Worm (Caenorhabditis elegans): Measurements from ENCODE around the gene C17B7.8.

DNA sequence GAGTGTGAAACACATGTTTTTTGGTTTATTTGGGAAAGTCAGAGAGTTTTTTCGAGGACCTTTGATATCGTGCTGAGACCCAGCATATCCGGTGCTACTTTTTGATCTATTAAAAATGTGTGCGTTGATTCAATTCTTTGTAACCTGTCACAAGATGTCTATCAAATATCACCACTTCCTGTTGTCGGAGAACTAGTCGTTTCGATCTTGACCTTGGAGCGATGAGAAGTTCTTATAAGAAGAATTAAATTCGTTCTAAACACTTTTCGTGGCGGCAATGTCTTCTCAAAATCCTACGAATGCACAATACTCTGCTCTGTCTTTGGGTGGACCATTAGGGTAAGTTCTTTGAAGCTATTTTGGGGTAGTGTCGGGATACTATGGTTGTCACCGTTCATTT lies 8.0 kb downstream of the C17B7.8 start, which contains the start of gene F35F10.1:
- TF ChIP-seq R02D3.7 (tag; optimal IDR thresholded peaks at IDR 0.05) (no peak), nhr-11 (tag; optimal IDR thresholded peaks at IDR 0.05) (no peak), egl-27 (tag; optimal IDR thresholded peaks at IDR 0.05) (no peak), elt-1 (tag; optimal IDR thresholded peaks at IDR 0.05) (no peak), skn-1 (tag; optimal IDR thresholded peaks at IDR 0.05) (no peak), unc-62 (GFP tag; optimal IDR thresholded peaks at IDR 0.05) (no peak), nhr-10 (tag; optimal IDR thresholded peaks at IDR 0.05) (no peak), Y55F3AM.14 (GFP tag; optimal IDR thresholded peaks at IDR 0.05) (no peak), ztf-11 (tag; optimal IDR thresholded peaks at IDR 0.05) (no peak), ama-1 (optimal IDR thresholded peaks at IDR 0.05) (no peak), mdl-1 (tag; optimal IDR thresholded peaks at IDR 0.05) (no peak)
